Fruit fly (Drosophila melanogaster) whole organism, embryonic: ENCODE measurements around the gene Adsl.
"Not testable (repeated sequence)": the region's sequence is repeated elsewhere in the genome, so short reads cannot be mapped to it uniquely, and the experiment has no call there.

Experiments used
- CG10959 ChIP-seq: fragments of 200-800 bp; sonication (Bioruptor generic); IDR thresholded peaks from 2 replicates; pipeline ENCODE4 v1.3.6; 2022; ENCODE audit warnings: missing biosample characterization, missing genetic modification characterization
- CG12391 ChIP-seq: fragments of 200-800 bp; sonication (Bioruptor generic); optimal IDR thresholded peaks from 3 replicates; lab custom pipeline; 2018; ENCODE audit warnings: missing biosample characterization, mild to moderate bottlenecking, missing genetic modification characterization, moderate library complexity
- CG14965 ChIP-seq: fragments of 200-800 bp; sonication (Bioruptor generic); optimal IDR thresholded peaks from 2 replicates; lab custom pipeline; 2016; ENCODE audit warnings: missing biosample characterization, missing genetic modification characterization, borderline replicate concordance
- CG15269 ChIP-seq: fragments of 200-800 bp; sonication (Bioruptor generic); optimal IDR thresholded peaks from 2 replicates; lab custom pipeline; 2018; ENCODE audit warnings: missing biosample characterization, mild to moderate bottlenecking, missing genetic modification characterization, moderate library complexity
- CG1603 ChIP-seq: fragments of 200-800 bp; sonication (Bioruptor generic); optimal IDR thresholded peaks from 2 replicates; lab custom pipeline; 2019; ENCODE audit warnings: missing biosample characterization, mild to moderate bottlenecking, missing genetic modification characterization, moderate library complexity
- CG17829 ChIP-seq: fragments of 200-800 bp; optimal IDR thresholded peaks from 2 replicates; lab custom pipeline; 2019; ENCODE audit warnings: missing biosample characterization, mild to moderate bottlenecking, missing genetic modification characterization, moderate library complexity
- CG2120 ChIP-seq: fragments of 200-800 bp; sonication (Bioruptor generic); optimal IDR thresholded peaks from 3 replicates; lab custom pipeline; 2016; ENCODE audit warnings: missing biosample characterization, missing genetic modification characterization
- CG2199 ChIP-seq: fragments of 200-800 bp; sonication (Bioruptor generic); IDR thresholded peaks from 3 replicates; pipeline ENCODE4 v1.3.6; 2022; ENCODE audit warnings: missing biosample characterization, missing genetic modification characterization
- CG2875 ChIP-seq: fragments of 200-800 bp; sonication (Bioruptor generic); optimal IDR thresholded peaks from 2 replicates; lab custom pipeline; 2017; ENCODE audit warnings: missing biosample characterization, mild to moderate bottlenecking, missing genetic modification characterization, missing genetic modification reagents
- CG30403 ChIP-seq: fragments of 200-800 bp; sonication (Bioruptor generic); optimal IDR thresholded peaks from 3 replicates; lab custom pipeline; 2016; ENCODE audit warnings: missing biosample characterization, missing genetic modification characterization
- CG3995 ChIP-seq: fragments of 200-800 bp; sonication (Bioruptor generic); optimal IDR thresholded peaks from 3 replicates; lab custom pipeline; 2016; ENCODE audit warnings: missing biosample characterization, missing genetic modification characterization
- CG42726 ChIP-seq: fragments of 200-800 bp; sonication (Bioruptor generic); IDR thresholded peaks from 2 replicates; pipeline ENCODE4 v1.3.6; 2022; ENCODE audit warnings: missing biosample characterization, missing genetic modification characterization; ENCODE audit not compliant: partially characterized antibody
- CG4360 ChIP-seq: fragments of 200-800 bp; sonication (Bioruptor generic); IDR thresholded peaks from 2 replicates; pipeline ENCODE4 v1.3.6; 2022; ENCODE audit warnings: missing biosample characterization, missing genetic modification characterization
- CG7745 ChIP-seq: fragments of 200-800 bp; sonication (Bioruptor generic); optimal IDR thresholded peaks from 2 replicates; lab custom pipeline; 2018; ENCODE audit warnings: missing biosample characterization, mild to moderate bottlenecking, missing genetic modification characterization, moderate library complexity
- CTCF ChIP-seq: fragments of 200-800 bp; sonication (Bioruptor generic); optimal IDR thresholded peaks from 2 replicates; lab custom pipeline; 2017; ENCODE audit warnings: missing biosample characterization, mild to moderate bottlenecking, missing genetic modification characterization, moderate library complexity
- Doc3 ChIP-seq: fragments of 200-800 bp; sonication (Bioruptor generic); IDR thresholded peaks from 3 replicates; pipeline ENCODE4 v1.3.6; 2022; ENCODE audit warnings: missing biosample characterization, missing genetic modification characterization; ENCODE audit not compliant: partially characterized antibody
- ERR ChIP-seq: fragments of 200-800 bp; sonication (Bioruptor generic); optimal IDR thresholded peaks from 2 replicates; lab custom pipeline; 2016; ENCODE audit warnings: missing biosample characterization, missing genetic modification characterization
- Eip74EF ChIP-seq, 2 experiments: fragments of 200-800 bp in 1 of 2; fragments of >200 bp in 1 of 2; sonication (Bioruptor generic) in 1 of 2; optimal IDR thresholded peaks; 2 replicates each; lab custom pipeline; 2017 to 2019; ENCODE audit warnings: missing biosample characterization in 2 of 2, missing genetic modification characterization in 2 of 2, mild to moderate bottlenecking in 1 of 2, moderate library complexity in 1 of 2
- HLH54F ChIP-seq: fragments of 200-800 bp; sonication (Bioruptor generic); optimal IDR thresholded peaks from 3 replicates; lab custom pipeline; 2016; ENCODE audit warnings: missing biosample characterization, missing genetic modification characterization
- Hey ChIP-seq: fragments of 200-800 bp; sonication (Bioruptor generic); optimal IDR thresholded peaks from 3 replicates; lab custom pipeline; 2018; ENCODE audit warnings: missing biosample characterization, mild to moderate bottlenecking, missing genetic modification characterization
- Hr39 ChIP-seq: fragments of >200 bp; optimal IDR thresholded peaks from 2 replicates; lab custom pipeline; 2017
- Hr51 ChIP-seq, 2 experiments: fragments of 200-800 bp; sonication (Bioruptor generic); optimal IDR thresholded peaks; 2 replicates in 1 of 2; 3 replicates in 1 of 2; lab custom pipeline; 2016 to 2018; ENCODE audit warnings: missing biosample characterization in 2 of 2, missing genetic modification characterization in 2 of 2, mild to moderate bottlenecking in 1 of 2, moderate library complexity in 1 of 2
- Neu2 ChIP-seq: fragments of 200-800 bp; sonication (Bioruptor generic); optimal IDR thresholded peaks from 3 replicates; lab custom pipeline; 2016; ENCODE audit warnings: missing biosample characterization, missing genetic modification characterization, borderline replicate concordance
- Oli ChIP-seq: fragments of 200-800 bp; sonication (Bioruptor generic); optimal IDR thresholded peaks from 2 replicates; lab custom pipeline; 2018; ENCODE audit warnings: missing biosample characterization, mild to moderate bottlenecking, missing genetic modification characterization, moderate library complexity
- Pdp1 ChIP-seq, 2 experiments: fragments of 200-800 bp; sonication (Bioruptor generic); optimal IDR thresholded peaks; 3 replicates each; lab custom pipeline; 2016; ENCODE audit warnings: missing biosample characterization in 2 of 2, missing genetic modification characterization in 2 of 2, mild to moderate bottlenecking in 1 of 2, moderate library complexity in 1 of 2
- Rfx ChIP-seq: fragments of 200-800 bp; sonication (Bioruptor generic); IDR thresholded peaks from 2 replicates; pipeline ENCODE4 v1.3.6; 2022; ENCODE audit warnings: missing biosample characterization, missing genetic modification characterization
- Sin3A ChIP-seq: fragments of >200 bp; optimal IDR thresholded peaks from 2 replicates; lab custom pipeline; 2018
- Trl ChIP-seq, 3 experiments: fragments of >200 bp in 2 of 3; fragments of 200-800 bp in 1 of 3; sonication (Bioruptor generic) in 1 of 3; optimal IDR thresholded peaks; 2 replicates in 1 of 3; 3 replicates in 2 of 3; lab custom pipeline; 2016 to 2017; ENCODE audit warnings: missing biosample characterization in 1 of 3, missing genetic modification characterization in 1 of 3
- Vsx1 ChIP-seq: fragments of 200-800 bp; sonication (Bioruptor generic); optimal IDR thresholded peaks from 2 replicates; lab custom pipeline; 2017; ENCODE audit warnings: missing biosample characterization, mild to moderate bottlenecking, missing genetic modification characterization, missing genetic modification reagents
- Xbp1 ChIP-seq: fragments of 200-800 bp; sonication (Bioruptor generic); optimal IDR thresholded peaks from 3 replicates; lab custom pipeline; 2016; ENCODE audit warnings: missing biosample characterization, mild to moderate bottlenecking, missing genetic modification characterization
- ab ChIP-seq: fragments of 200-800 bp; sonication (Bioruptor generic); optimal IDR thresholded peaks from 2 replicates; lab custom pipeline; 2016; ENCODE audit warnings: missing biosample characterization, missing genetic modification characterization
- bab2 ChIP-seq: fragments of 200-800 bp; sonication (Bioruptor generic); optimal IDR thresholded peaks from 2 replicates; lab custom pipeline; 2016; ENCODE audit warnings: missing biosample characterization, missing genetic modification characterization
- bcd ChIP-seq: fragments of 200-800 bp; sonication (Bioruptor generic); optimal IDR thresholded peaks from 2 replicates; lab custom pipeline; 2017; ENCODE audit warnings: missing biosample characterization, mild to moderate bottlenecking, missing genetic modification characterization
- disco-r ChIP-seq: fragments of 200-800 bp; sonication (Bioruptor generic); optimal IDR thresholded peaks from 2 replicates; lab custom pipeline; 2016; ENCODE audit warnings: missing biosample characterization, missing genetic modification characterization
- dmrt99B ChIP-seq: fragments of 200-800 bp; sonication (Bioruptor generic); optimal IDR thresholded peaks from 2 replicates; lab custom pipeline; 2018; ENCODE audit warnings: missing biosample characterization, mild to moderate bottlenecking, missing genetic modification characterization, moderate library complexity
- fd96Cb ChIP-seq: fragments of 200-800 bp; sonication (Bioruptor generic); optimal IDR thresholded peaks from 2 replicates; lab custom pipeline; 2018; ENCODE audit warnings: missing biosample characterization, mild to moderate bottlenecking, missing genetic modification characterization, moderate library complexity
- gcm ChIP-seq: fragments of 200-800 bp; sonication (Bioruptor generic); optimal IDR thresholded peaks from 2 replicates; lab custom pipeline; 2019; ENCODE audit warnings: missing biosample characterization, mild to moderate bottlenecking, missing genetic modification characterization, moderate library complexity
- gem ChIP-seq: fragments of 200-800 bp; sonication (Bioruptor generic); optimal IDR thresholded peaks from 2 replicates; lab custom pipeline; 2019; ENCODE audit warnings: missing biosample characterization, mild to moderate bottlenecking, missing genetic modification characterization, moderate library complexity
- grau ChIP-seq: fragments of 200-800 bp; optimal IDR thresholded peaks from 3 replicates; lab custom pipeline; 2019; ENCODE audit warnings: missing biosample characterization, mild to moderate bottlenecking, missing genetic modification characterization, moderate library complexity
- gsb ChIP-seq: fragments of 200-800 bp; sonication (Bioruptor generic); IDR thresholded peaks from 2 replicates; pipeline ENCODE4 v1.3.6; 2022; ENCODE audit warnings: missing biosample characterization, missing genetic modification characterization
- hth ChIP-seq: fragments of >200 bp; optimal IDR thresholded peaks from 2 replicates; lab custom pipeline; 2017; ENCODE audit warnings: inconsistent platforms
- knrl ChIP-seq: fragments of 200-800 bp; sonication (Bioruptor generic); IDR thresholded peaks from 3 replicates; pipeline ENCODE4 v1.3.6; 2022; ENCODE audit warnings: missing biosample characterization, missing genetic modification characterization; ENCODE audit not compliant: partially characterized antibody
- pb ChIP-seq: fragments of 200-800 bp; sonication (Bioruptor generic); optimal IDR thresholded peaks from 3 replicates; lab custom pipeline; 2016; ENCODE audit warnings: missing biosample characterization, missing genetic modification characterization
- sc ChIP-seq, 3 experiments: fragments of >200 bp in 2 of 3; fragments of 200-800 bp in 1 of 3; sonication (Bioruptor generic) in 1 of 3; optimal IDR thresholded peaks; 2 replicates in 2 of 3; 3 replicates in 1 of 3; lab custom pipeline; 2017; ENCODE audit warnings: mild to moderate bottlenecking in 1 of 3, missing biosample characterization in 1 of 3, missing genetic modification characterization in 1 of 3, missing genetic modification reagents in 1 of 3
- sima ChIP-seq: fragments of 200-800 bp; sonication (Bioruptor generic); optimal IDR thresholded peaks from 2 replicates; lab custom pipeline; 2016; ENCODE audit warnings: missing biosample characterization, missing genetic modification characterization
- stwl ChIP-seq: fragments of 200-800 bp; sonication (Bioruptor generic); optimal IDR thresholded peaks from 3 replicates; lab custom pipeline; 2018; ENCODE audit warnings: missing biosample characterization, mild to moderate bottlenecking, missing genetic modification characterization, moderate library complexity
- tx ChIP-seq: fragments of 200-800 bp; sonication (Bioruptor generic); optimal IDR thresholded peaks from 2 replicates; lab custom pipeline; 2016; ENCODE audit warnings: missing biosample characterization, missing genetic modification characterization
- unpg ChIP-seq: fragments of 200-800 bp; sonication (Bioruptor generic); optimal IDR thresholded peaks from 3 replicates; lab custom pipeline; 2018; ENCODE audit warnings: missing biosample characterization, mild to moderate bottlenecking, missing genetic modification characterization, moderate library complexity
- usp ChIP-seq: fragments of >200 bp; optimal IDR thresholded peaks from 2 replicates; lab custom pipeline; 2017; ENCODE audit warnings: missing biosample characterization, missing genetic modification characterization

The Adsl gene

dm6 chr3R:16991781-16992180 lies 29.1 kb downstream of the Adsl start, which contains the start of gene EMC2B (continued):
- no peak for TF ChIP-seq knrl (GFP tag; lab: Robert Waterston, UW)
- peak; percentile 21 for TF ChIP-seq bab2 (GFP tag; lab: Kevin White, UChicago)
- no peak for TF ChIP-seq CG4360 (GFP tag; lab: Robert Waterston, UW)
- TF ChIP-seq ab (GFP tag; lab: Kevin White, UChicago) = no peak
- TF ChIP-seq CG42726 (GFP tag; lab: Robert Waterston, UW) = no peak
- no peak for TF ChIP-seq CTCF (GFP tag; lab: Kevin White, UChicago)
- peak; percentile 44 for TF ChIP-seq CG12391
- peak; percentile 68 for TF ChIP-seq CG17829 (tag; lab: Kevin White, UChicago)
- TF ChIP-seq fd96Cb = no peak
- no peak for TF ChIP-seq CG2875 (GFP tag; lab: Kevin White, UChicago)
- TF ChIP-seq CG2199 (GFP tag; lab: Robert Waterston, UW) = no peak
- TF ChIP-seq HLH54F (GFP tag; lab: Kevin White, UChicago) = peak; percentile 39
- TF ChIP-seq CG7745 (tag; lab: Kevin White, UChicago) = no peak
- peak; percentile 58 for TF ChIP-seq CG30403
- peak; percentile 11 for TF ChIP-seq sima (GFP tag; lab: Kevin White, UChicago)
- TF ChIP-seq CG3995 (GFP tag; lab: Kevin White, UChicago) = peak; percentile 2
- TF ChIP-seq ERR (GFP tag; lab: Kevin White, UChicago) = peak; percentile 5
- no peak for TF ChIP-seq hth
- peak; percentile 13 for TF ChIP-seq tx (GFP tag; lab: Kevin White, UChicago)
- TF ChIP-seq disco-r (GFP tag; lab: Kevin White, UChicago) = peak; percentile 22
- no peak for TF ChIP-seq CG10959
- no peak for TF ChIP-seq Hey (tag; lab: Kevin White, UChicago)
- TF ChIP-seq Rfx (GFP tag; lab: Robert Waterston, UW) = no peak
- no peak for TF ChIP-seq gcm
- TF ChIP-seq Doc3 (GFP tag; lab: Robert Waterston, UW) = no peak
- no peak for TF ChIP-seq Hr39 (lab: Kevin White, UChicago)
- TF ChIP-seq Sin3A (lab: Kevin White, UChicago) = no peak
- TF ChIP-seq gsb (GFP tag; lab: Robert Waterston, UW) = no peak
- TF ChIP-seq Xbp1 (GFP tag; lab: Kevin White, UChicago) = peak; percentile 38
- peak; percentile 88 for TF ChIP-seq stwl
- TF ChIP-seq CG14965 = no peak
- TF ChIP-seq, all 482 proteins: peak for 121

- TF ChIP-seq bcd; usp; sc (optimal IDR thresholded peaks at IDR 0.05; lab: Kevin White, UChicago); sc (GFP tag; optimal IDR thresholded peaks at IDR 0.05; lab: Kevin White, UChicago): not testable (repeated sequence)
Measured at dm6 chr3R:16988514-16988913, 32.4 kb downstream of the Adsl start, which contains the start of gene MESK4. TSS of gene MESK4 (plus strand) at chr3R:16988814.

- TF ChIP-seq pb (GFP tag; lab: Kevin White, UChicago) (no peak), grau (tag; lab: Kevin White, UChicago) (peak; percentile 81), gem (peak; percentile 36), Xbp1 (GFP tag; lab: Kevin White, UChicago) (peak; percentile 15), Hr51 (GFP tag; optimal IDR thresholded peaks at IDR 0.05; lab: Kevin White, UChicago) (peak in 1 of 2 experiments; percentile 26), Vsx1 (peak; percentile 23), CG2120 (GFP tag; lab: Kevin White, UChicago) (peak; percentile 2), Oli (peak; percentile 21), dmrt99B (tag; lab: Kevin White, UChicago) (peak; percentile 7), Eip74EF (GFP tag; optimal IDR thresholded peaks at IDR 0.05; lab: Kevin White, UChicago) (peak in 1 of 2 experiments; percentile 39), unpg (peak; percentile 33), Trl (optimal IDR thresholded peaks at IDR 0.05; lab: Kevin White, UChicago) (peak in 1 of 2 experiments; percentile 20), Trl (GFP tag; optimal IDR thresholded peaks at IDR 0.05; lab: Kevin White, UChicago) (no peak), Neu2 (GFP tag; lab: Kevin White, UChicago) (no peak), Pdp1 (GFP tag; optimal IDR thresholded peaks at IDR 0.05; lab: Kevin White, UChicago) (peak in 1 of 2 experiments; percentile 44), CG1603 (tag; lab: Kevin White, UChicago) (peak; percentile 39), CG15269 (peak; percentile 24)
Measured at dm6 chr3R:16987924-16988298, 33.0 kb downstream of the Adsl start.
